Worm (Caenorhabditis elegans) whole organism, young adult: ENCODE results near the gene his-7.
A peak's percentile ranks its signal among the peaks of the same experiment; 100 is the strongest.

Experiments
- B0261.1 ChIP-seq: sonication (generic microtip); optimal IDR thresholded peaks from 2 replicates; lab custom pipeline; 2016; ENCODE audit warnings: mild to moderate bottlenecking, missing genetic modification characterization, moderate library complexity, missing compliant biosample characterization
- C17E4.6 ChIP-seq: fragments of 200-800 bp; sonication (Bioruptor generic); IDR thresholded peaks from 2 replicates; pipeline ENCODE4 v1.3.6; 2022; ENCODE audit warnings: missing genetic modification reagents, missing genetic modification characterization, missing compliant biosample characterization
- D2030.7 ChIP-seq: fragments of 200-800 bp; sonication (Bioruptor generic); IDR thresholded peaks from 2 replicates; pipeline ENCODE4 v1.3.6; 2022; ENCODE audit warnings: missing genetic modification reagents, missing genetic modification characterization, missing compliant biosample characterization
- F49E8.2 ChIP-seq: sonication (generic microtip); optimal IDR thresholded peaks from 3 replicates; lab custom pipeline; 2017; ENCODE audit warnings: missing genetic modification characterization, mild to moderate bottlenecking, missing compliant biosample characterization, antibody characterized with exemption, moderate library complexity; ENCODE audit not compliant: insufficient read depth
- F52B5.7 ChIP-seq: sonication (generic microtip); optimal IDR thresholded peaks from 2 replicates; lab custom pipeline; 2016; ENCODE audit warnings: mild to moderate bottlenecking, missing genetic modification characterization, missing compliant biosample characterization
- F55B11.4 ChIP-seq: sonication (generic microtip); optimal IDR thresholded peaks from 2 replicates; lab custom pipeline; 2016; ENCODE audit warnings: missing compliant biosample characterization, missing genetic modification characterization, borderline replicate concordance; ENCODE audit not compliant: insufficient read depth
- K12H6.12 ChIP-seq: fragments of 200-800 bp; sonication (Bioruptor generic); optimal IDR thresholded peaks from 2 replicates; lab custom pipeline; 2018; ENCODE audit warnings: mild to moderate bottlenecking, missing genetic modification characterization, missing compliant biosample characterization
- attf-5 ChIP-seq: fragments of 200-800 bp; sonication (Bioruptor generic); optimal IDR thresholded peaks from 2 replicates; lab custom pipeline; 2018; ENCODE audit warnings: mild to moderate bottlenecking, missing genetic modification characterization, missing compliant biosample characterization
- bed-1 ChIP-seq: fragments of 200-800 bp; sonication (Bioruptor generic); IDR thresholded peaks from 2 replicates; pipeline ENCODE4 v1.3.6; 2022; ENCODE audit warnings: missing genetic modification reagents, missing genetic modification characterization, missing compliant biosample characterization
- ceh-27 ChIP-seq: fragments of 200-800 bp; sonication (Bioruptor generic); optimal IDR thresholded peaks from 2 replicates; lab custom pipeline; 2018; ENCODE audit warnings: mild to moderate bottlenecking, missing genetic modification characterization, moderate library complexity, missing compliant biosample characterization
- ceh-40 ChIP-seq: fragments of 200-800 bp; sonication (Bioruptor generic); IDR thresholded peaks from 2 replicates; pipeline ENCODE4 v1.3.6; 2022; ENCODE audit warnings: missing genetic modification characterization, missing compliant biosample characterization
- dox-1 ChIP-seq: fragments of 200-800 bp; sonication (Bioruptor generic); IDR thresholded peaks from 2 replicates; pipeline ENCODE4 v1.3.6; 2022; ENCODE audit warnings: missing genetic modification reagents, missing genetic modification characterization, missing compliant biosample characterization
- dpff-1 ChIP-seq: sonication (generic microtip); optimal IDR thresholded peaks from 2 replicates; lab custom pipeline; 2017; ENCODE audit warnings: mild to moderate bottlenecking, missing genetic modification characterization, missing compliant biosample characterization
- efl-1 ChIP-seq: fragments of 150-350 bp; optimal IDR thresholded peaks from 2 replicates; lab custom pipeline; 2014; ENCODE audit warnings: missing biosample characterization, missing genetic modification reagents, missing genetic modification characterization
- hmg-1.2 ChIP-seq: fragments of 200-800 bp; sonication (Bioruptor generic); IDR thresholded peaks from 2 replicates; pipeline ENCODE4 v1.3.6; 2022; ENCODE audit warnings: missing genetic modification reagents, missing genetic modification characterization, missing compliant biosample characterization
- lin-40 ChIP-seq: sonication (generic microtip); optimal IDR thresholded peaks from 2 replicates; lab custom pipeline; 2016; ENCODE audit warnings: missing genetic modification characterization, mild to moderate bottlenecking, missing compliant biosample characterization, missing genotype, missing genetic modification reagents
- lsl-1 ChIP-seq: fragments of 200-800 bp; sonication (Bioruptor generic); optimal IDR thresholded peaks from 2 replicates; lab custom pipeline; 2018; ENCODE audit warnings: mild to moderate bottlenecking, missing genetic modification characterization, moderate library complexity, missing compliant biosample characterization
- lsy-27 ChIP-seq: sonication (generic microtip); optimal IDR thresholded peaks from 2 replicates; lab custom pipeline; 2017; ENCODE audit warnings: missing genetic modification characterization, mild to moderate bottlenecking, missing compliant biosample characterization, antibody characterized with exemption, missing genotype, borderline replicate concordance; ENCODE audit not compliant: insufficient read depth
- madf-6 ChIP-seq: fragments of 200-800 bp; sonication (Bioruptor generic); IDR thresholded peaks from 2 replicates; pipeline ENCODE4 v1.3.6; 2022; ENCODE audit warnings: missing genetic modification reagents, missing genetic modification characterization, missing compliant biosample characterization
- madf-8 ChIP-seq: fragments of 200-800 bp; sonication (Bioruptor generic); conservative IDR thresholded peaks from 2 replicates; pipeline ENCODE4 v1.3.6; 2022; ENCODE audit warnings: missing genetic modification reagents, missing genetic modification characterization, missing compliant biosample characterization
- mes-4 ChIP-seq: sonication (generic microtip); optimal IDR thresholded peaks from 2 replicates; lab custom pipeline; 2016; ENCODE audit warnings: missing genotype, missing genetic modification characterization, missing compliant biosample characterization
- nfya-1 ChIP-seq: sonication (generic microtip); optimal IDR thresholded peaks from 2 replicates; lab custom pipeline; 2017; ENCODE audit warnings: antibody characterized with exemption, missing compliant biosample characterization, missing genetic modification characterization, borderline replicate concordance; ENCODE audit not compliant: insufficient read depth
- nfyb-1 ChIP-seq: fragments of 200-800 bp; sonication (Bioruptor generic); IDR thresholded peaks from 2 replicates; pipeline ENCODE4 v1.3.6; 2022; ENCODE audit warnings: missing genetic modification reagents, missing genetic modification characterization, missing compliant biosample characterization
- nhr-80 ChIP-seq: sonication (generic microtip); optimal IDR thresholded peaks from 2 replicates; lab custom pipeline; 2016; ENCODE audit warnings: missing genetic modification characterization, missing compliant biosample characterization
- rec-8 ChIP-seq, 2 experiments: sonication (generic microtip); optimal IDR thresholded peaks; 2 replicates each; lab custom pipeline; 2016; ENCODE audit warnings: mild to moderate bottlenecking in 2 of 2, missing genetic modification characterization in 2 of 2, missing genetic modification reagents in 2 of 2, missing genotype in 2 of 2, missing biosample characterization in 1 of 2, missing compliant biosample characterization in 1 of 2, moderate library complexity in 1 of 2
- snpc-1.1 ChIP-seq: sonication (generic microtip); optimal IDR thresholded peaks from 2 replicates; lab custom pipeline; 2017; ENCODE audit warnings: missing genetic modification characterization, mild to moderate bottlenecking, missing compliant biosample characterization, antibody characterized with exemption, moderate library complexity, missing genotype, missing genetic modification reagents; ENCODE audit not compliant: insufficient read depth
- snpc-1.3 ChIP-seq: sonication (generic microtip); optimal IDR thresholded peaks from 2 replicates; lab custom pipeline; 2017; ENCODE audit warnings: missing genetic modification characterization, mild to moderate bottlenecking, missing compliant biosample characterization, antibody characterized with exemption, moderate library complexity, missing genotype, missing genetic modification reagents; ENCODE audit not compliant: insufficient read depth
- snpc-3.4 ChIP-seq: sonication (generic microtip); optimal IDR thresholded peaks from 2 replicates; lab custom pipeline; 2017; ENCODE audit warnings: missing genetic modification characterization, mild to moderate bottlenecking, missing compliant biosample characterization, antibody characterized with exemption, moderate library complexity, missing genotype, missing genetic modification reagents
- snpc-4 ChIP-seq, 5 experiments: fragments of 150-350 bp in 1 of 5; sonication (generic microtip) in 4 of 5; optimal IDR thresholded peaks; 2 replicates each; lab custom pipeline; 2014 to 2018; ENCODE audit warnings: missing genetic modification characterization in 5 of 5, missing biosample characterization in 3 of 5, antibody characterized with exemption in 2 of 5, mild to moderate bottlenecking in 2 of 5, missing compliant biosample characterization in 2 of 5, missing genotype in 2 of 5, moderate library complexity in 2 of 5, missing genetic modification reagents in 1 of 5
- unc-130 ChIP-seq: sonication (generic microtip); optimal IDR thresholded peaks from 2 replicates; lab custom pipeline; 2016; ENCODE audit warnings: missing genetic modification reagents, missing genetic modification characterization, missing compliant biosample characterization
- xnd-1 ChIP-seq: sonication (generic microtip); optimal IDR thresholded peaks from 2 replicates; lab custom pipeline; 2016; ENCODE audit warnings: missing genotype, missing genetic modification reagents, missing genetic modification characterization, missing compliant biosample characterization
- zfh-2 ChIP-seq: fragments of 200-800 bp; sonication (Bioruptor generic); conservative IDR thresholded peaks from 2 replicates; pipeline ENCODE4 v1.3.6; 2022; ENCODE audit warnings: missing genetic modification reagents, missing genetic modification characterization, missing compliant biosample characterization
- ztf-28 ChIP-seq: fragments of 200-800 bp; sonication (Bioruptor generic); IDR thresholded peaks from 2 replicates; pipeline ENCODE4 v1.3.6; 2022; ENCODE audit warnings: missing genetic modification reagents, missing genetic modification characterization, missing compliant biosample characterization

The his-7 gene

ce11 chrV:8516426-8516825, 16.8 kb upstream of the his-7 start:
- no peak for TF ChIP-seq mes-4 (tag; lab: Kevin White, UChicago)
- no peak for TF ChIP-seq snpc-1.1 (tag; lab: Kevin White, UChicago)
- no peak for TF ChIP-seq F49E8.2 (tag; lab: Kevin White, UChicago)
- no peak for TF ChIP-seq D2030.7 (GFP tag; lab: Robert Waterston, UW)
- no peak for TF ChIP-seq snpc-4 (GFP tag; optimal IDR thresholded peaks at IDR 0.05; lab: Kevin White, UChicago)
- TF ChIP-seq snpc-4 (tag; optimal IDR thresholded peaks at IDR 0.05; lab: Kevin White, UChicago): no peak
- no peak for TF ChIP-seq rec-8 (tag; optimal IDR thresholded peaks at IDR 0.05; lab: Kevin White, UChicago)
- TF ChIP-seq xnd-1 (tag; lab: Kevin White, UChicago): no peak

ce11 chrV:8517711-8518110, 15.5 kb upstream of the his-7 start:
- TF ChIP-seq lsl-1 (GFP tag; lab: Kevin White, UChicago) (peak; percentile 5), madf-8 (0 out of 2 replicates have a peak, but pooled peaks have one; percentile 15), efl-1 (GFP tag; lab: Kevin White, UChicago) (peak; percentile 49), madf-6 (GFP tag; lab: Robert Waterston, UW) (peak; percentile 65), lin-40 (tag; lab: Kevin White, UChicago) (no peak), zfh-2 (GFP tag; lab: Robert Waterston, UW) (no peak), B0261.1 (tag; lab: Kevin White, UChicago) (no peak)
- TF ChIP-seq, all 124 proteins: peak for 4

ce11 chrV:8518283-8518682, 14.9 kb upstream of the his-7 start:
- TF ChIP-seq nfyb-1 (GFP tag; lab: Robert Waterston, UW) (no peak), ceh-40 (GFP tag; lab: Robert Waterston, UW) (no peak), dpff-1 (tag; lab: Kevin White, UChicago) (peak; percentile 33), unc-130 (GFP tag; lab: Kevin White, UChicago) (no peak), bed-1 (GFP tag; lab: Robert Waterston, UW) (no peak), F52B5.7 (tag; lab: Kevin White, UChicago) (no peak), lsy-27 (no peak), attf-5 (GFP tag; lab: Kevin White, UChicago) (no peak), nfya-1 (tag; lab: Kevin White, UChicago) (no peak), snpc-3.4 (peak; percentile 14), snpc-4 (GFP tag; optimal IDR thresholded peaks at IDR 0.05; lab: Kevin White, UChicago) (peak; percentile 21), snpc-4 (tag; optimal IDR thresholded peaks at IDR 0.05; lab: Kevin White, UChicago) (peak in 1 of 4 experiments; percentile 12), ceh-27 (GFP tag; lab: Kevin White, UChicago) (peak; percentile 40), ztf-28 (no peak), hmg-1.2 (GFP tag; lab: Robert Waterston, UW) (peak; percentile 35; the same call in 1 of the 2 replicates), dox-1 (GFP tag; lab: Robert Waterston, UW) (peak; percentile 36; the same call in 1 of the 2 replicates), F55B11.4 (tag; lab: Kevin White, UChicago) (no peak), nhr-80 (tag; lab: Kevin White, UChicago) (no peak), K12H6.12 (tag; lab: Kevin White, UChicago) (peak; percentile 7), efl-1 (GFP tag; lab: Kevin White, UChicago) (no peak), snpc-1.1 (tag; lab: Kevin White, UChicago) (no peak), C17E4.6 (GFP tag; lab: Robert Waterston, UW) (no peak), snpc-1.3 (tag; lab: Kevin White, UChicago) (no peak), xnd-1 (tag; lab: Kevin White, UChicago) (peak; percentile 18), lsl-1 (GFP tag; lab: Kevin White, UChicago) (peak; percentile 14)
